Fruit fly (Drosophila melanogaster) whole organism, larva: ENCODE data around the gene CG3513.

Source experiments
- noc ChIP-seq: fragments of 200-800 bp; sonication (Bioruptor generic); optimal IDR thresholded peaks from 3 replicates; lab custom pipeline; 2019; ENCODE audit warnings: missing biosample characterization, mild to moderate bottlenecking, missing genetic modification characterization, moderate library complexity

Gene CG3513

dm6 chr2L:3701526-3701925 lies 8.5 kb upstream of the CG3513 start, which contains the start of gene CG43145:
TSS of gene CG43145 (plus strand) at chr2L:3701826.
- no peak for TF ChIP-seq noc (tag; lab: Kevin White, UChicago)

dm6 chr2L:3700990-3701389 lies 8.0 kb upstream of the CG3513 start, which contains the start of gene CG42467:
TSS of gene CG42467 (plus strand) at chr2L:3701290.
- no peak for TF ChIP-seq noc (tag; lab: Kevin White, UChicago)

dm6 chr2L:3700374-3700773 lies 7.4 kb upstream of the CG3513 start, which contains the start of gene Sfp24C1:
TSS of gene Sfp24C1 (plus strand) at chr2L:3700674.
- no peak for TF ChIP-seq noc (tag; lab: Kevin White, UChicago)

dm6 chr2L:3699895-3700294 lies 6.9 kb upstream of the CG3513 start, which contains the start of gene CG42465:
TSS of gene CG42465 (plus strand) at chr2L:3700195.
- TF ChIP-seq noc (tag; lab: Kevin White, UChicago): no peak

- no peak for TF ChIP-seq noc (tag; lab: Kevin White, UChicago)
These were observed 6.1 kb upstream of the CG3513 start, which contains the start of the genes CG10031 and CG42464 for dm6 chr2L:3698992-3699514. TSS of gene CG10031 (minus strand) at chr2L:3699092. TSS of gene CG42464 (plus strand) at chr2L:3699464.

- TF ChIP-seq noc (tag; lab: Kevin White, UChicago): no peak
These were observed 4.8 kb upstream of the CG3513 start, which contains the start of gene CG3604 for dm6 chr2L:3697772-3698171. TSS of gene CG3604 (minus strand) at chr2L:3697872.

- TF ChIP-seq noc (tag; lab: Kevin White, UChicago): peak; percentile 13
These were observed 3.5 kb upstream of the CG3513 start, which contains the start of gene IM33 for dm6 chr2L:3696438-3696837. TSS of gene IM33 (minus strand) at chr2L:3696658.

- TF ChIP-seq noc (tag; lab: Kevin White, UChicago): no peak
These were observed 2.4 kb upstream of the CG3513 start, which contains the start of gene CG16713 for dm6 chr2L:3695361-3695818. TSS of gene CG16713 (minus strand) at chr2L:3695411.

- TF ChIP-seq noc (tag; lab: Kevin White, UChicago): no peak
These were observed 1.9 kb upstream of the CG3513 start, which contains the start of gene CG43165 for dm6 chr2L:3694920-3695319. TSS of gene CG43165 (minus strand) at chr2L:3695020.

dm6 chr2L:3693805-3694204 lies 823 bp upstream of the CG3513 start, which contains the start of gene Acp24A4:
TSS of gene Acp24A4 (minus strand) at chr2L:3693905.
- no peak for TF ChIP-seq noc (tag; lab: Kevin White, UChicago)

- TF ChIP-seq noc (tag; lab: Kevin White, UChicago): no peak
These were observed 516 bp downstream of the CG3513 start, which contains the start of gene CG16704 for dm6 chr2L:3692466-3692865. TSS of gene CG16704 (minus strand) at chr2L:3692587.

- no peak for TF ChIP-seq noc (tag; lab: Kevin White, UChicago)
These were observed 7.7 kb downstream of the CG3513 start for dm6 chr2L:3685139-3685851.

- TF ChIP-seq noc (tag; lab: Kevin White, UChicago): no peak
These were observed 10.5 kb downstream of the CG3513 start for dm6 chr2L:3682489-3682888.

dm6 chr2L:3681338-3681737 lies 11.6 kb downstream of the CG3513 start:
- no peak for TF ChIP-seq noc (tag; lab: Kevin White, UChicago)

dm6 chr2L:3675770-3676169 lies 17.2 kb downstream of the CG3513 start:
- TF ChIP-seq noc (tag; lab: Kevin White, UChicago): no peak

dm6 chr2L:3670481-3670880 lies 22.5 kb downstream of the CG3513 start, which contains the start of gene Sfp24Bc:
TSS of gene Sfp24Bc (minus strand) at chr2L:3670581.
- no peak for TF ChIP-seq noc (tag; lab: Kevin White, UChicago)
